Fruit fly (Drosophila melanogaster): ENCODE data around the gene GstO1.

GstO1 gene

dm6 chr3L:8549183-8549890 lies 24.7 kb upstream of the GstO1 start (continued):
- no peak for TF ChIP-seq Aef1 (GFP tag; IDR thresholded peaks at IDR 0.05)
- peak; percentile 26 for TF ChIP-seq slp2 (GFP tag; optimal IDR thresholded peaks at IDR 0.05)
- peak; percentile 56 for TF ChIP-seq CG30403 (GFP tag; optimal IDR thresholded peaks at IDR 0.05)
- peak; percentile 39 for TF ChIP-seq run (tag; optimal IDR thresholded peaks at IDR 0.05)
- no peak for TF ChIP-seq slbo (GFP tag; IDR thresholded peaks at IDR 0.05)
- peak; percentile 9 for TF ChIP-seq HLH54F (GFP tag; optimal IDR thresholded peaks at IDR 0.05)
- TF ChIP-seq Sox102F (GFP tag; optimal IDR thresholded peaks at IDR 0.05) = peak; percentile 68
- peak; percentile 79 for TF ChIP-seq zf30C (GFP tag; optimal IDR thresholded peaks at IDR 0.05)
- TF ChIP-seq CG6272 (GFP tag; IDR thresholded peaks at IDR 0.05) = no peak
- TF ChIP-seq CG31441 (GFP tag; IDR thresholded peaks at IDR 0.05) = peak; percentile 80
- TF ChIP-seq sim (GFP tag; IDR thresholded peaks at IDR 0.05) = peak; percentile 37; the same call in 1 of the 2 replicates
- peak; percentile 55; the same call in 1 of the 2 replicates for TF ChIP-seq Rfx (GFP tag; IDR thresholded peaks at IDR 0.05)
- TF ChIP-seq Bteb2 (GFP tag; optimal IDR thresholded peaks at IDR 0.05) = no peak
- TF ChIP-seq CG12299 (tag; optimal IDR thresholded peaks at IDR 0.05) = peak; percentile 49
- no peak for TF ChIP-seq Hey (tag; optimal IDR thresholded peaks at IDR 0.05)
- TF ChIP-seq CG2712 (tag; optimal IDR thresholded peaks at IDR 0.05) = peak; percentile 70
- TF ChIP-seq HLH4C (GFP tag; IDR thresholded peaks at IDR 0.05; ENCODE audit: partially characterized antibody) = no peak
- peak; percentile 50 for TF ChIP-seq org-1 (GFP tag; optimal IDR thresholded peaks at IDR 0.05)
- no peak for TF ChIP-seq CG7745 (tag; optimal IDR thresholded peaks at IDR 0.05)
- TF ChIP-seq Sry-δ (GFP tag; optimal IDR thresholded peaks at IDR 0.05) = peak; percentile 20
- TF ChIP-seq CG2678 (tag; optimal IDR thresholded peaks at IDR 0.05) = peak; percentile 70
- TF ChIP-seq CG10321 (GFP tag; IDR thresholded peaks at IDR 0.05) = no peak
- no peak for TF ChIP-seq dati (GFP tag; IDR thresholded peaks at IDR 0.05)
- peak; percentile 12; the same call in 1 of the 2 replicates for TF ChIP-seq E2f2 (GFP tag; IDR thresholded peaks at IDR 0.05)
- TF ChIP-seq CG8089 (GFP tag; optimal IDR thresholded peaks at IDR 0.05) = peak; percentile 36
- TF ChIP-seq unpg (GFP tag; optimal IDR thresholded peaks at IDR 0.05) = peak; percentile 72
- no peak for TF ChIP-seq zfh2 (GFP tag; optimal IDR thresholded peaks at IDR 0.05)
- no peak for TF ChIP-seq br (optimal IDR thresholded peaks at IDR 0.05)
- no peak for TF ChIP-seq lov (optimal IDR thresholded peaks at IDR 0.05)
- 0 out of 3 replicates have a peak, but pooled peaks have one; percentile 45 for TF ChIP-seq lov (GFP tag; IDR thresholded peaks at IDR 0.05)
- peak; percentile 24 for TF ChIP-seq disco-r (GFP tag; optimal IDR thresholded peaks at IDR 0.05)
- no peak for TF ChIP-seq Gsc (GFP tag; IDR thresholded peaks at IDR 0.05)
- TF ChIP-seq zfh1 (GFP tag; IDR thresholded peaks at IDR 0.05) = peak; percentile 54; the same call in 1 of the 3 replicates
- peak; percentile 26 for TF ChIP-seq CG15269 (tag; optimal IDR thresholded peaks at IDR 0.05)
- TF ChIP-seq chinmo (GFP tag; IDR thresholded peaks at IDR 0.05; ENCODE audit: partially characterized antibody) = peak; percentile 79; the same call in 2 of the 4 replicates
- no peak for TF ChIP-seq gt (GFP tag; IDR thresholded peaks at IDR 0.05)
- TF ChIP-seq Antp (GFP tag; optimal IDR thresholded peaks at IDR 0.05) = peak; percentile 56
- TF ChIP-seq CG13894 (tag; optimal IDR thresholded peaks at IDR 0.05) = peak; percentile 45
- peak; percentile 85 for TF ChIP-seq sd (tag; optimal IDR thresholded peaks at IDR 0.05)
- TF ChIP-seq CG8281 (tag; optimal IDR thresholded peaks at IDR 0.05) = peak; percentile 14
- peak; percentile 6 for TF ChIP-seq pb (GFP tag; optimal IDR thresholded peaks at IDR 0.05)
- peak; percentile 48 for TF ChIP-seq Asciz (GFP tag; optimal IDR thresholded peaks at IDR 0.05)
- peak; percentile 38 for TF ChIP-seq Xbp1 (GFP tag; optimal IDR thresholded peaks at IDR 0.05)
- peak; percentile 55 for TF ChIP-seq PHDP (tag; optimal IDR thresholded peaks at IDR 0.05)
- TF ChIP-seq Blimp-1 (GFP tag; optimal IDR thresholded peaks at IDR 0.05) = peak; percentile 73
- TF ChIP-seq CG11093 (GFP tag; IDR thresholded peaks at IDR 0.05) = peak; percentile 31; the same call in 1 of the 3 replicates
- TF ChIP-seq nmo (GFP tag; optimal IDR thresholded peaks at IDR 0.05) = peak; percentile 50
- TF ChIP-seq Tbp (GFP tag; optimal IDR thresholded peaks at IDR 0.05) = no peak
- peak; percentile 60 for TF ChIP-seq gsb-n (tag; optimal IDR thresholded peaks at IDR 0.05)
- peak; percentile 8 for TF ChIP-seq bcd (GFP tag; optimal IDR thresholded peaks at IDR 0.05)

All from whole organism, embryonic.